Fruit fly (Drosophila melanogaster): ENCODE data around the gene Thor.

Thor gene

DNA sequence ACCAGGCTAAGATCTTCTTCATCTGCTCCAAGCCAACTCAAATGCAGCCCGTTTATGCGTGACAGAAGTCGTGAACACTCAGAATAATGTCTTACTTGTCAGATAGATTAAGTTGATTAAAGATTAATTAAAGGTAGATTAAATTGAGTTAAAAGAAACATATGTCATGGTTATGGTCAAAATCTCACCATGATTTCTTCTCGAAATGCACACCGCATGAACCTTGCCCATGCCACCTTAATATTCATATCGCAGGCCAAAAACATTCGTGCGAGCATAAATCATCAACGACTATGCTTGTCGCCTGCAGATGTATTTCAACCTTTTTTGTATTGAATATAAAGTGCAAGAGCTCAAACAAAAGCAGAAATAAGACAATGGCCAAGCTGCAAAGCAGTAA, 41.2 kb upstream of the Thor start (continued):
- TF ChIP-seq CG13424 (tag; optimal IDR thresholded peaks at IDR 0.05): peak; percentile 71
- no peak for TF ChIP-seq D19B (GFP tag; optimal IDR thresholded peaks at IDR 0.05)
- TF ChIP-seq Hr39 (optimal IDR thresholded peaks at IDR 0.05): no peak
- no peak for TF ChIP-seq trh (GFP tag; optimal IDR thresholded peaks at IDR 0.05)
- TF ChIP-seq Hr51 (GFP tag; optimal IDR thresholded peaks at IDR 0.05): peak in 1 of 2 experiments; percentile 91
- peak; percentile 47 for TF ChIP-seq CG30403 (GFP tag; optimal IDR thresholded peaks at IDR 0.05)
- no peak for TF ChIP-seq vfl (GFP tag; optimal IDR thresholded peaks at IDR 0.05)
- TF ChIP-seq ab (GFP tag; optimal IDR thresholded peaks at IDR 0.05): no peak
- TF ChIP-seq Nf-YC (tag; optimal IDR thresholded peaks at IDR 0.05): peak; percentile 40
- TF ChIP-seq CG17612 (GFP tag; IDR thresholded peaks at IDR 0.05): no peak
- TF ChIP-seq CG1832 (GFP tag; optimal IDR thresholded peaks at IDR 0.05): no peak
- no peak for TF ChIP-seq Mrtf (GFP tag; IDR thresholded peaks at IDR 0.05)
- peak; percentile 17; the same call in 1 of the 2 replicates for TF ChIP-seq Rx (GFP tag; IDR thresholded peaks at IDR 0.05)
- TF ChIP-seq Dek (tag; optimal IDR thresholded peaks at IDR 0.05): no peak
- TF ChIP-seq CkIIα-i1 (GFP tag; IDR thresholded peaks at IDR 0.05): no peak
- TF ChIP-seq sima (GFP tag; optimal IDR thresholded peaks at IDR 0.05): no peak
- no peak for TF ChIP-seq CG9215 (GFP tag; IDR thresholded peaks at IDR 0.05)
- TF ChIP-seq CG18764 (GFP tag; optimal IDR thresholded peaks at IDR 0.05): no peak
- TF ChIP-seq CG10654 (GFP tag; optimal IDR thresholded peaks at IDR 0.05): no peak
- no peak for TF ChIP-seq slbo (GFP tag; IDR thresholded peaks at IDR 0.05)
- TF ChIP-seq CG7963 (GFP tag; IDR thresholded peaks at IDR 0.05; ENCODE audit: partially characterized antibody): no peak
- TF ChIP-seq emc (GFP tag; optimal IDR thresholded peaks at IDR 0.05): no peak
- TF ChIP-seq CG42726 (GFP tag; IDR thresholded peaks at IDR 0.05; ENCODE audit: partially characterized antibody): no peak
- no peak for TF ChIP-seq exex (tag; optimal IDR thresholded peaks at IDR 0.05)
- peak; percentile 37 for TF ChIP-seq Spps (tag; optimal IDR thresholded peaks at IDR 0.05)
- TF ChIP-seq H15 (GFP tag; IDR thresholded peaks at IDR 0.05): peak; percentile 56; the same call in 1 of the 3 replicates
- TF ChIP-seq her (GFP tag; optimal IDR thresholded peaks at IDR 0.05): no peak
- no peak for TF ChIP-seq lilli (GFP tag; optimal IDR thresholded peaks at IDR 0.05)
- TF ChIP-seq CG10321 (GFP tag; IDR thresholded peaks at IDR 0.05): peak; percentile 49; the same call in 1 of the 2 replicates
- TF ChIP-seq CG6654 (GFP tag; optimal IDR thresholded peaks at IDR 0.05): no peak
- no peak for TF ChIP-seq CG9727 (GFP tag; optimal IDR thresholded peaks at IDR 0.05)
- TF ChIP-seq CG5245 (GFP tag; optimal IDR thresholded peaks at IDR 0.05): peak; percentile 6
- peak; percentile 28 for TF ChIP-seq lbe (GFP tag; optimal IDR thresholded peaks at IDR 0.05)
- TF ChIP-seq luna (GFP tag; optimal IDR thresholded peaks at IDR 0.05): no peak
- no peak for TF ChIP-seq Rfx (GFP tag; IDR thresholded peaks at IDR 0.05)
- no peak for TF ChIP-seq HLH54F (GFP tag; optimal IDR thresholded peaks at IDR 0.05)
- peak; percentile 4 for TF ChIP-seq ems (GFP tag; optimal IDR thresholded peaks at IDR 0.05)
- no peak for TF ChIP-seq Opbp (GFP tag; IDR thresholded peaks at IDR 0.05; ENCODE audit: partially characterized antibody)
- TF ChIP-seq MESR4 (GFP tag; optimal IDR thresholded peaks at IDR 0.05): no peak
- peak; percentile 64 for TF ChIP-seq zfh1 (GFP tag; IDR thresholded peaks at IDR 0.05)
- TF ChIP-seq kay (GFP tag; optimal IDR thresholded peaks at IDR 0.05): no peak
- peak; percentile 37; the same call in 2 of the 3 replicates for TF ChIP-seq CG14050 (GFP tag; IDR thresholded peaks at IDR 0.05)
- TF ChIP-seq hbn (GFP tag; IDR thresholded peaks at IDR 0.05; ENCODE audit: partially characterized antibody): no peak
- peak; percentile 71 for TF ChIP-seq onecut (GFP tag; IDR thresholded peaks at IDR 0.05)
- peak; percentile 63 for TF ChIP-seq CG12071 (GFP tag; optimal IDR thresholded peaks at IDR 0.05)
- TF ChIP-seq Mad (GFP tag; optimal IDR thresholded peaks at IDR 0.05): no peak
- TF ChIP-seq twi (tag; optimal IDR thresholded peaks at IDR 0.05): no peak
- TF ChIP-seq Bteb2 (GFP tag; optimal IDR thresholded peaks at IDR 0.05): no peak
- TF ChIP-seq CG4424 (GFP tag; optimal IDR thresholded peaks at IDR 0.05): peak; percentile 15
- TF ChIP-seq CG34376 (GFP tag; optimal IDR thresholded peaks at IDR 0.05): no peak
- TF ChIP-seq CG15696 (tag; optimal IDR thresholded peaks at IDR 0.05): peak; percentile 53
- TF ChIP-seq CG16815 (GFP tag; optimal IDR thresholded peaks at IDR 0.05): no peak
